Worm (Caenorhabditis elegans) whole organism, L3 larva: ENCODE results near the gene lact-5.
A peak's percentile ranks its signal among the peaks of the same experiment; 100 is the strongest.
"Not testable (repeated sequence)": the region's sequence is repeated elsewhere in the genome, so short reads cannot be mapped to it uniquely, and the experiment has no call there.

Experiments used
- R02D3.7 ChIP-seq: fragments of 150-350 bp; optimal IDR thresholded peaks from 2 replicates; lab custom pipeline; 2014; ENCODE audit warnings: missing biosample characterization, missing genetic modification characterization
- ZK546.5 ChIP-seq: sonication (generic microtip); optimal IDR thresholded peaks from 2 replicates; lab custom pipeline; 2017; ENCODE audit warnings: missing biosample characterization, missing genetic modification characterization
- aly-2 ChIP-seq: fragments of 150-350 bp; optimal IDR thresholded peaks from 2 replicates; lab custom pipeline; 2014; ENCODE audit warnings: missing biosample characterization, missing genetic modification characterization
- ama-1 ChIP-seq: fragments of 150-350 bp; optimal IDR thresholded peaks from 2 replicates; lab custom pipeline; 2018
- ceh-28 ChIP-seq: fragments of 150-350 bp; optimal IDR thresholded peaks from 2 replicates; lab custom pipeline; 2014; ENCODE audit warnings: missing biosample characterization, missing genetic modification reagents, missing genetic modification characterization
- ceh-82 ChIP-seq: fragments of 150-350 bp; optimal IDR thresholded peaks from 2 replicates; lab custom pipeline; 2014; ENCODE audit warnings: missing biosample characterization, missing genetic modification characterization
- ceh-9 ChIP-seq: sonication (generic microtip); optimal IDR thresholded peaks from 2 replicates; lab custom pipeline; 2018; ENCODE audit warnings: missing biosample characterization, missing genetic modification characterization
- daf-12 ChIP-seq: fragments of 150-350 bp; optimal IDR thresholded peaks from 2 replicates; lab custom pipeline; 2014; ENCODE audit warnings: missing biosample characterization, missing genetic modification reagents, missing genetic modification characterization
- egl-5 ChIP-seq: fragments of 150-350 bp; optimal IDR thresholded peaks from 2 replicates; lab custom pipeline; 2017; ENCODE audit warnings: missing biosample characterization, missing genetic modification reagents, missing genetic modification characterization, inconsistent platforms
- elt-1 ChIP-seq: fragments of 150-350 bp; optimal IDR thresholded peaks from 2 replicates; lab custom pipeline; 2014; ENCODE audit warnings: missing biosample characterization, missing genetic modification characterization
- elt-2 ChIP-seq: sonication (generic microtip); optimal IDR thresholded peaks from 2 replicates; lab custom pipeline; 2016; ENCODE audit warnings: missing genetic modification reagents, mild to moderate bottlenecking, missing genetic modification characterization, missing compliant biosample characterization
- elt-3 ChIP-seq, 3 experiments: fragments of 150-350 bp in 1 of 3; sonication (generic microtip) in 2 of 3; optimal IDR thresholded peaks; 2 replicates in 2 of 3; 4 replicates in 1 of 3; lab custom pipeline; 2014 to 2017; ENCODE audit warnings: missing biosample characterization in 3 of 3, missing genetic modification characterization in 3 of 3
- eor-1 ChIP-seq, 2 experiments: fragments of 150-350 bp; optimal IDR thresholded peaks; 2 replicates each; lab custom pipeline; 2014 to 2018; ENCODE audit warnings: missing biosample characterization in 2 of 2, missing genetic modification characterization in 2 of 2
- fkh-10 ChIP-seq: sonication (generic microtip); optimal IDR thresholded peaks from 2 replicates; lab custom pipeline; 2017; ENCODE audit warnings: missing biosample characterization, missing genetic modification reagents, missing genetic modification characterization
- fos-1 ChIP-seq: fragments of 150-350 bp; optimal IDR thresholded peaks from 2 replicates; lab custom pipeline; 2014; ENCODE audit warnings: missing biosample characterization, missing genetic modification characterization
- hmg-11 ChIP-seq: sonication (generic microtip); optimal IDR thresholded peaks from 2 replicates; lab custom pipeline; 2016; ENCODE audit warnings: missing genetic modification characterization, missing compliant biosample characterization
- jun-1 ChIP-seq: fragments of 150-350 bp; optimal IDR thresholded peaks from 2 replicates; lab custom pipeline; 2014; ENCODE audit warnings: missing biosample characterization, missing genetic modification reagents, missing genetic modification characterization
- lin-15B ChIP-seq: fragments of 150-350 bp; optimal IDR thresholded peaks from 2 replicates; lab custom pipeline; 2014; ENCODE audit warnings: missing biosample characterization, missing genetic modification characterization
- lin-39 ChIP-seq: fragments of 150-350 bp; optimal IDR thresholded peaks from 2 replicates; lab custom pipeline; 2018; ENCODE audit warnings: missing biosample characterization, missing genetic modification reagents, missing genetic modification characterization
- lsy-12 ChIP-seq: sonication (generic microtip); optimal IDR thresholded peaks from 2 replicates; lab custom pipeline; 2016; ENCODE audit warnings: mild to moderate bottlenecking, missing genetic modification characterization, missing compliant biosample characterization
- mdl-1 ChIP-seq: fragments of 150-350 bp; optimal IDR thresholded peaks from 2 replicates; lab custom pipeline; 2014; ENCODE audit warnings: missing biosample characterization, missing genetic modification characterization
- mml-1 ChIP-seq: fragments of 150-350 bp; sonication (generic microtip); optimal IDR thresholded peaks from 3 replicates; lab custom pipeline; 2014; ENCODE audit warnings: missing biosample characterization, missing genetic modification characterization
- nfya-1 ChIP-seq: sonication (generic microtip); optimal IDR thresholded peaks from 2 replicates; lab custom pipeline; 2017; ENCODE audit warnings: missing genetic modification characterization, mild to moderate bottlenecking, missing compliant biosample characterization, antibody characterized with exemption, moderate library complexity; ENCODE audit not compliant: insufficient read depth
- nhr-23 ChIP-seq: fragments of 150-350 bp; optimal IDR thresholded peaks from 2 replicates; lab custom pipeline; 2014; ENCODE audit warnings: missing biosample characterization, missing genetic modification reagents, missing genetic modification characterization
- nhr-237 ChIP-seq: fragments of 150-350 bp; optimal IDR thresholded peaks from 2 replicates; lab custom pipeline; 2014; ENCODE audit warnings: missing biosample characterization, missing genetic modification characterization
- nhr-25 ChIP-seq: sonication (generic microtip); optimal IDR thresholded peaks from 2 replicates; lab custom pipeline; 2017; ENCODE audit warnings: missing biosample characterization, missing genetic modification characterization
- nhr-43 ChIP-seq: sonication (generic microtip); optimal IDR thresholded peaks from 2 replicates; lab custom pipeline; 2016; ENCODE audit warnings: mild to moderate bottlenecking, missing genetic modification characterization, missing compliant biosample characterization; ENCODE audit not compliant: poor library complexity, severe bottlenecking
- nhr-67 ChIP-seq: fragments of 150-350 bp; optimal IDR thresholded peaks from 2 replicates; lab custom pipeline; 2014; ENCODE audit warnings: missing biosample characterization, missing genetic modification characterization
- nhr-76 ChIP-seq: fragments of 150-350 bp; sonication (generic microtip); optimal IDR thresholded peaks from 5 replicates; lab custom pipeline; 2014; ENCODE audit warnings: missing biosample characterization, missing genetic modification characterization
- nhr-77 ChIP-seq: fragments of 150-350 bp; optimal IDR thresholded peaks from 2 replicates; lab custom pipeline; 2014; ENCODE audit warnings: missing biosample characterization, missing genetic modification characterization
- pha-4 ChIP-seq: fragments of 150-350 bp; optimal IDR thresholded peaks from 2 replicates; lab custom pipeline; 2014; ENCODE audit warnings: missing biosample characterization, missing genetic modification reagents, missing genetic modification characterization
- pqm-1 ChIP-seq: fragments of 150-350 bp; optimal IDR thresholded peaks from 2 replicates; lab custom pipeline; 2017; ENCODE audit warnings: missing biosample characterization, missing genetic modification characterization, inconsistent platforms
- skn-1 ChIP-seq: fragments of 150-350 bp; optimal IDR thresholded peaks from 2 replicates; lab custom pipeline; 2014; ENCODE audit warnings: missing biosample characterization, missing genetic modification characterization
- tbx-2 ChIP-seq: sonication (generic microtip); optimal IDR thresholded peaks from 2 replicates; lab custom pipeline; 2016; ENCODE audit warnings: mild to moderate bottlenecking, missing genetic modification characterization, missing compliant biosample characterization
- unc-62 ChIP-seq: fragments of 150-350 bp; sonication (generic microtip); optimal IDR thresholded peaks from 4 replicates; lab custom pipeline; 2014; ENCODE audit warnings: missing biosample characterization, missing genetic modification reagents, missing genetic modification characterization
- zag-1 ChIP-seq: fragments of 150-350 bp; optimal IDR thresholded peaks from 2 replicates; lab custom pipeline; 2014; ENCODE audit warnings: missing biosample characterization, missing genetic modification characterization
- ztf-11 ChIP-seq: fragments of 150-350 bp; optimal IDR thresholded peaks from 2 replicates; lab custom pipeline; 2014; ENCODE audit warnings: missing biosample characterization, missing genetic modification characterization
- ztf-4 ChIP-seq: fragments of 150-350 bp; optimal IDR thresholded peaks from 2 replicates; lab custom pipeline; 2014; ENCODE audit warnings: missing biosample characterization, missing genetic modification characterization

The lact-5 gene

DNA sequence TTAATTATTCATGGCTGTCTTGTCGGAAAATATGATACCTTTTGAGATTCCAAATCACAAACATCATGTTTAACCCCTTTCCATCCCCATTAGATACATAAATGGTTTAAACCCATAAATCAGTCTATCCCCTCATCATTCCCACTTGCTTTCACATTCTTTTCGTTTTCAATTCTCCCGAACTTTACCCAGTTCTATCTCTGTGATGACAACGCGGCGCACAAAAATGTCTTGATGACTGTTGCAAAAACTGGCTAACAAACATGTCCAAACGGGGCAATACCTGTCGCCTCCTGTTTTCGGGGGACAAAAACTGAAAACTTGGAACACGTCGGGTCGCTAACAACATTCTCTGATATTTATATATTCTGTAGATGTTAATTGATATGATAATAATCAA, 44.5 kb upstream of the lact-5 start:
- TF ChIP-seq zag-1 (no peak), unc-62 (peak; percentile 50), nhr-43 (tag; lab: Kevin White, UChicago) (peak; percentile 74), nhr-77 (tag; lab: Kevin White, UChicago) (peak; percentile 16), nhr-76 (tag; lab: Kevin White, UChicago) (no peak), nfya-1 (tag; lab: Kevin White, UChicago) (peak; percentile 25), nhr-23 (tag; lab: Kevin White, UChicago) (peak; percentile 64), pqm-1 (tag; lab: Kevin White, UChicago) (no peak), elt-3 (tag; optimal IDR thresholded peaks at IDR 0.05; lab: Kevin White, UChicago) (peak in 1 of 3 experiments; percentile 73), ama-1 (lab: Kevin White, UChicago) (peak; percentile 91), nhr-25 (peak; percentile 78), R02D3.7 (tag; lab: Kevin White, UChicago) (peak; percentile 28)

DNA sequence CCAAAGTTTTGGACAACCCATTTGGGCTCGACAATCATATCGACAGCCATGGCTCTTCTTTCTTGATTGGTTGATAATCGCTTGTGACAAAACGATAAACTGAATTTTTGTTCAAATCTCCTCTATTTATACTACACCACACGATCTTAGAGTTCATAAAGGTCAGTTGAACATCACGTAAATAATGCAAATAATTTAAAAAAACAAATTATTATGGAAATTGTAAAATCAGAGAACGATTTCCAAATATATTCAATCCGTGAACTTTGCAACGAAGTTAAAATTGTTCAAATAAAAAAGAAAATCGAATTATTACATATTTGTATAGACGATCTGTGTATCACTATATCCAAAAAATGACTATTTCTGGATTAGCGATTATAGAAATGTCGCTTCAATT, 41.8 kb upstream of the lact-5 start, which contains the start of the genes mpst-4 and F11G11.14:
Gene mpst-4, minus strand, starts transcription at position 101 of the 400 bp plus-strand sequence.
Gene F11G11.14, plus strand, starts transcription at position 325 of the 400 bp plus-strand sequence.
- TF ChIP-seq unc-62 (no peak), eor-1 (tag; optimal IDR thresholded peaks at IDR 0.05; lab: Kevin White, UChicago) (no peak), ztf-11 (tag; lab: Kevin White, UChicago) (no peak), aly-2 (tag; lab: Kevin White, UChicago) (no peak), jun-1 (tag; lab: Kevin White, UChicago) (no peak), hmg-11 (no peak), skn-1 (tag; lab: Kevin White, UChicago) (no peak), zag-1 (no peak), ZK546.5 (tag; lab: Kevin White, UChicago) (no peak), lsy-12 (no peak), pha-4 (tag; lab: Kevin White, UChicago) (no peak), ceh-82 (tag; lab: Kevin White, UChicago) (no peak), R02D3.7 (tag; lab: Kevin White, UChicago) (no peak), mml-1 (tag; lab: Kevin White, UChicago) (no peak), ztf-4 (no peak), pqm-1 (tag; lab: Kevin White, UChicago) (no peak), lin-15B (tag; lab: Kevin White, UChicago) (no peak), elt-3 (tag; optimal IDR thresholded peaks at IDR 0.05; lab: Kevin White, UChicago) (no peak), ceh-9 (no peak)

DNA sequence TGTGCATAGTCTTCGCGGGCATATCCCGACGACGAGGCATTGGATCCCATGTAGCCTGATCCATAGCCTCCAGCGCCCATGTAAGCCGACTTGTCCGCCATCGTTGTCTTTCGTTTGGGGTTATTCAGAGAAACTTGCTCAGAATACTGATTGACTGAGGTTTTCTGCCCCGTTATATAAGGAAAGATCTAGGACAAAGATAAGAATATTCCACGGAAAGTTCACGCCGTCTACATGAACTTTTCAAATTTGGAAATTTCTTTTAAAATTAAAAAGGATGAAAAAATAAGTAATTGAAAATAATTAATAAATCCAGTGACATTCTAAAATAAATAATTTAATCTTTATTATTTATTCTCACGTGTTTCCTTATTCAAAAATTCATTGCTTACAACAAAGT, 38.7 kb upstream of the lact-5 start, which contains the start of the genes nspd-5 and F11G11.4:
Gene nspd-5, minus strand, starts transcription at position 101 of the 400 bp plus-strand sequence.
Gene F11G11.4, plus strand, starts transcription at position 335 of the 400 bp plus-strand sequence.
- TF ChIP-seq ceh-28, egl-5, fos-1 (tag; lab: Kevin White, UChicago): not testable (repeated sequence)

DNA sequence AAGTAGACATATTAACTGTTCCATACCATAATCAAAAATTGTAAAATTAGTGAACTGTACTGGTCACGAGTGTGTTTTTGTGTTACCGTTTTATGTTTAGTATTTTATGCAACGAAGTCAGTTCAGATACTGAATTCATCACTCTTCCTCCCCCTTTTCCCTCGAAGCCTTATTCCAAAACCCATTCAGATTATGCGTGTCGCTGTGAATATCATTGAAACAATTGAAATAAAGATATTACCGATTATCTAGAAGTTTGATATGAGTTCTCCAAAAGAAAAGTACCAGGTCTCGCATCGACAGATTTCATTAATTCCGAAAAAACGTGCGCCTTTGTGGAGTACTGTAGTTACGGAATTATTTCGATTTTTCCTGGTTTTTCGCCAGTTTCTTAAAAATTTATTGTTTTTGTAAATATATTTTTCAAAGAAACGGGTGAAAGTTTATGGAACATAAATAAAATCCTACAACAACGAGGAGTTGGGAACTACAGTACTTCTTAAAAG, 37.4 kb upstream of the lact-5 start:
- no peak for TF ChIP-seq skn-1 (tag; lab: Kevin White, UChicago)
- TF ChIP-seq lsy-12 = peak; percentile 12
- peak; percentile 4 for TF ChIP-seq elt-2 (tag; lab: Kevin White, UChicago)
- peak; percentile 46 for TF ChIP-seq ama-1 (lab: Kevin White, UChicago)
- TF ChIP-seq ceh-28 (tag; lab: Kevin White, UChicago) = no peak
- no peak for TF ChIP-seq ztf-11 (tag; lab: Kevin White, UChicago)
- TF ChIP-seq nhr-25 = no peak

DNA sequence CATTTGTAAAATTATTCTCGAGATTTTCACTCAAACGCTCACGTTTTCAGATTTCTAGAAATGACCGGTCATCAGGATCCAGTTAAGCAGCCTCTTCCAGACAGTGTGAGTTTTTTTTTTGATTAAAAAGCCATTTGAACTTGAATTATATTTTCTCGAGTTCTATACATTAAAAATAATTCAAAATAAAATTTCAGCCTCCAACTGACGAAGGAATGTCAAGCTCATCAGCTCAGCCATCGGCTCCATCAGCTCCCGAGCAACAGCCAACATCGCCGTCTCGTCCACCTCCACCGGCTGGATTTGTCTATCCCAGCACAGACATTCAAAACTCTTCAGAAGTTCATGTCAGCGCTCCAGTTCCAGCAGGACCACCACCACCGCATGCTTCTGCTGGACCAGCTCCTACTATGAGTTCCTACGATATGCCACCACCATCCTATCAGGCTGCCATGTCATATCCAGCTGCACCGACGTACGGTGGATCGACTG, 36.4 kb upstream of the lact-5 start, which contains the start of gene F11G11.5:
Gene F11G11.5, plus strand, starts transcription at position 51 of the 492 bp plus-strand sequence.
- peak; percentile 76 for TF ChIP-seq ama-1 (lab: Kevin White, UChicago)
- no peak for TF ChIP-seq ZK546.5 (tag; lab: Kevin White, UChicago)
- peak; percentile 4 for TF ChIP-seq nhr-43 (tag; lab: Kevin White, UChicago)

DNA sequence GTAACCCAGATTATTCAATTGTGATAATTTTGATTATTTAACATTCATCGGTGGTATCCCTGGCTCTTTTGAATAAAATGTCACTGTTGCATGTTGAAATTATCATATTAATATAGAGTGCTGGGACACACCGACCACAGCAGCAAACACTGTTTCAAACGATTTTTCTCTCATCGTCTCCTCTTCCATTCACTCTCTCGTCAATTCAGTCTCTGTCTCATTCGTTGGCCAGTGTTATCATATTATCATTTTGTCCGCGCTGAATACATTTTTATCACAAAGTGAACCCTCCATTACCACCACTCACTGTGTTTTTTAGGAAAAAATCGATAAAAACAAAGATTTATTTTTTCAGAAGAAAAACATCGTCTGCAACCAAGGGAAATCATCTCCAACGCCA, 35.5 kb upstream of the lact-5 start:
- TF ChIP-seq daf-12 (tag; lab: Kevin White, UChicago) (no peak), elt-2 (tag; lab: Kevin White, UChicago) (peak; percentile 96), tbx-2 (tag; lab: Kevin White, UChicago) (no peak), elt-1 (tag; lab: Kevin White, UChicago) (no peak), nhr-237 (tag; lab: Kevin White, UChicago) (no peak), lin-39 (tag; lab: Kevin White, UChicago) (no peak), R02D3.7 (tag; lab: Kevin White, UChicago) (no peak), fkh-10 (GFP tag; lab: Kevin White, UChicago) (no peak), unc-62 (no peak), nhr-23 (tag; lab: Kevin White, UChicago) (no peak), pqm-1 (tag; lab: Kevin White, UChicago) (peak; percentile 25), ceh-9 (no peak), nhr-77 (tag; lab: Kevin White, UChicago) (no peak), nhr-67 (tag; lab: Kevin White, UChicago) (no peak), jun-1 (tag; lab: Kevin White, UChicago) (no peak), fos-1 (tag; lab: Kevin White, UChicago) (no peak), lsy-12 (peak; percentile 36), ama-1 (lab: Kevin White, UChicago) (peak; percentile 69), ztf-4 (no peak), ZK546.5 (tag; lab: Kevin White, UChicago) (no peak), pha-4 (tag; lab: Kevin White, UChicago) (peak; percentile 4), mdl-1 (tag; lab: Kevin White, UChicago) (no peak)
